Fruit fly (Drosophila melanogaster): ENCODE data around the gene CG14635.

The CG14635 gene

DNA sequence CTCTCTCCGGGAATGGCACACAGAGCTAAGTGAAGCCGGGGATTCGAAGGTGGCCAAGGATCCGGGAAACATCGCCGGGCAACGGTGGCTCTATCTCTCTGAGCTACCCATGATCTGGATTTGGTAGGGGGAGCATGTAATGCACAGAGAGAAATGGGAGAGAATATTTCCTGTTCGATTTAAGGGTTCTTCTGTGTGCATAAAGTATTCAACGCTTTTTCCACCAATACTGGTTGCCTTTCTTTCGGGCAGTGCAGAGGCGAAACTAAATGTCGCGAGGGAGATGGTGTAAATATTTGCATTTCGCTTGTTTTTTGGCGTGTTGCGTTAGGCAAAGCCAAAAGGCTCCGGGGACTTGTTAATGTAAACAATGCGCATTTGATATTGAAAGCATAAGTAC lies 2.7 kb upstream of the CG14635 start (continued):
- TF ChIP-seq CG8359 (GFP tag; optimal IDR thresholded peaks at IDR 0.05; ENCODE audit: borderline replicate concordance) (no peak), Sox102F (GFP tag; optimal IDR thresholded peaks at IDR 0.05) (peak; percentile 31), Dll (GFP tag; IDR thresholded peaks at IDR 0.05; ENCODE audit: partially characterized antibody) (no peak), lab (GFP tag; optimal IDR thresholded peaks at IDR 0.05) (peak; percentile 38), HLHmδ (GFP tag; optimal IDR thresholded peaks at IDR 0.05) (no peak), CG2199 (GFP tag; IDR thresholded peaks at IDR 0.05) (no peak), CG12071 (GFP tag; optimal IDR thresholded peaks at IDR 0.05) (peak; percentile 22), Eip74EF (GFP tag; optimal IDR thresholded peaks at IDR 0.05) (no peak), Ets65A (GFP tag) (peak; percentile 43), dpn (GFP tag; optimal IDR thresholded peaks at IDR 0.05) (peak in 1 of 2 experiments; percentile 7), CG2678 (tag; optimal IDR thresholded peaks at IDR 0.05) (peak; percentile 35), dysf (GFP tag; IDR thresholded peaks at IDR 0.05) (peak; percentile 41; the same call in 1 of the 3 replicates), Oli (tag; optimal IDR thresholded peaks at IDR 0.05) (peak; percentile 19), Xrp1 (GFP tag; IDR thresholded peaks at IDR 0.05) (peak; percentile 29; the same call in 1 of the 2 replicates), CG4424 (GFP tag; optimal IDR thresholded peaks at IDR 0.05) (no peak), ranshi (GFP tag; IDR thresholded peaks at IDR 0.05) (peak; percentile 16; the same call in 1 of the 2 replicates), dmrt99B (tag; optimal IDR thresholded peaks at IDR 0.05) (peak; percentile 48), Atf3 (GFP tag; optimal IDR thresholded peaks at IDR 0.05) (no peak), MTF-1 (GFP tag; optimal IDR thresholded peaks at IDR 0.05; ENCODE audit: borderline replicate concordance) (no peak), caup (GFP tag; optimal IDR thresholded peaks at IDR 0.05; ENCODE audit: severe bottlenecking) (peak; percentile 5), zfh1 (GFP tag; IDR thresholded peaks at IDR 0.05) (no peak), wdn (GFP tag; IDR thresholded peaks at IDR 0.05) (no peak), danr (GFP tag; IDR thresholded peaks at IDR 0.05) (no peak), onecut (GFP tag; IDR thresholded peaks at IDR 0.05) (peak; percentile 12; the same call in 1 of the 2 replicates), CG4404 (GFP tag; IDR thresholded peaks at IDR 0.05) (no peak), toy (GFP tag; IDR thresholded peaks at IDR 0.05) (no peak), ftz-f1 (GFP tag; optimal IDR thresholded peaks at IDR 0.05) (no peak), Neu2 (GFP tag; optimal IDR thresholded peaks at IDR 0.05; ENCODE audit: borderline replicate concordance) (no peak), CG12391 (tag; optimal IDR thresholded peaks at IDR 0.05) (no peak), tin (GFP tag; optimal IDR thresholded peaks at IDR 0.05) (no peak), CG1792 (GFP tag; optimal IDR thresholded peaks at IDR 0.05) (no peak), NC2β (GFP tag; optimal IDR thresholded peaks at IDR 0.05) (no peak), Dp (GFP tag; optimal IDR thresholded peaks at IDR 0.05) (no peak), CG12236 (GFP tag; optimal IDR thresholded peaks at IDR 0.05) (no peak), tgo (GFP tag; IDR thresholded peaks at IDR 0.05) (no peak), sima (GFP tag; optimal IDR thresholded peaks at IDR 0.05) (no peak)

DNA sequence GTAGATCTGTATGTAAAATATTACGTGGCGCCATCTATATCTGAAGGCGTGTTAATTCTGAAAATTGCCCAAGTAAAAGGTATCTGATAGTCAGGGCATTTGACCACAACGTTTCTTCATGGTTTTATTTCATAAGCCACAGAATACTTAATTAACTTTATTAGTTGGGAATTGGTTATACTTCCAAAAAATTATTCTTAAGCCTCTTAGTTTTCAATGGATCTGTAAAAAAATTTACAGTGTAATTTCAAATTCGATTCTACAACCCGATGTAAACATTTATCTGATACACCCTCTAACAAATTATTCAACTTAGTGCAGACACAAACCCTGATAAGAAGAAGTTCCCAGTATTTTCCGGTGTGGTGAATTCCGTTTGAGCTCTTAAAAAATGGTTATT lies 1.1 kb upstream of the CG14635 start:
- TF ChIP-seq CG33213 (GFP tag; optimal IDR thresholded peaks at IDR 0.05) (no peak), unpg (GFP tag; optimal IDR thresholded peaks at IDR 0.05) (peak; percentile 37), CG17359 (tag; optimal IDR thresholded peaks at IDR 0.05) (peak; percentile 7), CG8359 (GFP tag; optimal IDR thresholded peaks at IDR 0.05; ENCODE audit: borderline replicate concordance) (no peak), CG14965 (GFP tag; optimal IDR thresholded peaks at IDR 0.05; ENCODE audit: borderline replicate concordance) (no peak), CG1529 (GFP tag; optimal IDR thresholded peaks at IDR 0.05) (no peak), CG9817 (tag; optimal IDR thresholded peaks at IDR 0.05) (peak; percentile 25), pnt (GFP tag; optimal IDR thresholded peaks at IDR 0.05) (peak; percentile 7), zf30C (GFP tag; optimal IDR thresholded peaks at IDR 0.05) (peak; percentile 65), CG2116 (GFP tag; optimal IDR thresholded peaks at IDR 0.05) (peak; percentile 18), Deaf1 (tag; optimal IDR thresholded peaks at IDR 0.05) (peak; percentile 2), lab (GFP tag; optimal IDR thresholded peaks at IDR 0.05) (no peak), gem (tag; optimal IDR thresholded peaks at IDR 0.05) (peak; percentile 62), esg (GFP tag; conservative IDR thresholded peaks at IDR 0.05) (peak; percentile 48), CG17328 (GFP tag; IDR thresholded peaks at IDR 0.05) (0 out of 2 replicates have a peak, but pooled peaks have one; percentile 35), Adf1 (GFP tag; IDR thresholded peaks at IDR 0.05) (no peak), Med (GFP tag) (peak; percentile 73), CG4404 (GFP tag; IDR thresholded peaks at IDR 0.05) (no peak), CG12744 (GFP tag; optimal IDR thresholded peaks at IDR 0.05) (no peak)
